Fruit fly (Drosophila melanogaster): ENCODE data around the gene CG11147.

The CG11147 gene

dm6 chr2L:5741144-5741543, at the start of gene CG11147:
TSS of gene CG11147 (minus strand) at chr2L:5741244.
- no peak for TF ChIP-seq noc (tag; optimal IDR thresholded peaks at IDR 0.05)

- no peak for TF ChIP-seq noc (tag; optimal IDR thresholded peaks at IDR 0.05)
Measured at dm6 chr2L:5789268-5789667, 48.2 kb upstream of the CG11147 start.

dm6 chr2L:5783731-5784130, 42.7 kb upstream of the CG11147 start, which contains the start of gene CG31913:
TSS of gene CG31913 (plus strand) at chr2L:5784031.
- no peak for TF ChIP-seq noc (tag; optimal IDR thresholded peaks at IDR 0.05)

dm6 chr2L:5782866-5783265, 41.8 kb upstream of the CG11147 start:
- no peak for TF ChIP-seq noc (tag; optimal IDR thresholded peaks at IDR 0.05)

dm6 chr2L:5781181-5781580, 40.1 kb upstream of the CG11147 start:
- no peak for TF ChIP-seq noc (tag; optimal IDR thresholded peaks at IDR 0.05)

dm6 chr2L:5780703-5781102, 39.7 kb upstream of the CG11147 start:
- no peak for TF ChIP-seq noc (tag; optimal IDR thresholded peaks at IDR 0.05)

dm6 chr2L:5778157-5778556, 37.1 kb upstream of the CG11147 start:
- TF ChIP-seq noc (tag; optimal IDR thresholded peaks at IDR 0.05): no peak

dm6 chr2L:5772262-5772661, 31.2 kb upstream of the CG11147 start:
- TF ChIP-seq noc (tag; optimal IDR thresholded peaks at IDR 0.05): no peak

- no peak for TF ChIP-seq noc (tag; optimal IDR thresholded peaks at IDR 0.05)
Measured at dm6 chr2L:5771179-5771578, 30.1 kb upstream of the CG11147 start.

dm6 chr2L:5766498-5767008, 25.5 kb upstream of the CG11147 start:
- no peak for TF ChIP-seq noc (tag; optimal IDR thresholded peaks at IDR 0.05)

- no peak for TF ChIP-seq noc (tag; optimal IDR thresholded peaks at IDR 0.05)
Measured at dm6 chr2L:5766042-5766441, 25.0 kb upstream of the CG11147 start, which contains the start of gene obst-E. TSS of gene obst-E (minus strand) at chr2L:5766142.

- TF ChIP-seq noc (tag; optimal IDR thresholded peaks at IDR 0.05): no peak
Measured at dm6 chr2L:5765139-5765538, 24.1 kb upstream of the CG11147 start.

dm6 chr2L:5751448-5751847, 10.4 kb upstream of the CG11147 start:
- no peak for TF ChIP-seq noc (tag; optimal IDR thresholded peaks at IDR 0.05)

dm6 chr2L:5748188-5748587, 7.1 kb upstream of the CG11147 start:
- no peak for TF ChIP-seq noc (tag; optimal IDR thresholded peaks at IDR 0.05)

- TF ChIP-seq noc (tag; optimal IDR thresholded peaks at IDR 0.05): no peak
Measured at dm6 chr2L:5745857-5746256, 4.8 kb upstream of the CG11147 start, which contains the start of gene CG11029. TSS of gene CG11029 (plus strand) at chr2L:5746157.

dm6 chr2L:5743537-5744148, 2.6 kb upstream of the CG11147 start:
- no peak for TF ChIP-seq noc (tag; optimal IDR thresholded peaks at IDR 0.05)

- no peak for TF ChIP-seq noc (tag; optimal IDR thresholded peaks at IDR 0.05)
Measured at dm6 chr2L:5742437-5742836, 1.4 kb upstream of the CG11147 start.

- TF ChIP-seq noc (tag; optimal IDR thresholded peaks at IDR 0.05): no peak
Measured at dm6 chr2L:5740740-5741139, 304 bp downstream of the CG11147 start.
